Worm (Caenorhabditis elegans): ENCODE results near the gene F31F6.3.

ce11 chrX:14888188-14888587 is 15.5 kb upstream of the F31F6.3 start, which contains the start of gene daf-6:
- no peak for TF ChIP-seq B0310.2 (tag; optimal IDR thresholded peaks at IDR 0.05)
- TF ChIP-seq tbx-11 (GFP tag; IDR thresholded peaks at IDR 0.05), result no peak
- TF ChIP-seq ama-1 (optimal IDR thresholded peaks at IDR 0.05), result no peak
- no peak for TF ChIP-seq flt-1 (GFP tag; IDR thresholded peaks at IDR 0.05)
- TF ChIP-seq tra-4 (tag; optimal IDR thresholded peaks at IDR 0.05), result no peak
- no peak for TF ChIP-seq scrt-1 (GFP tag; IDR thresholded peaks at IDR 0.05)

All from whole organism, early embryonic.